Fruit fly (Drosophila melanogaster) Kc167 (cell line): ENCODE data around the gene CG13760.

Experiments used
- Myc ChIP-seq: fragments of >200 bp; optimal IDR thresholded peaks from 2 replicates; lab custom pipeline; 2017; ENCODE audit warnings: missing external identifiers
- psq ChIP-seq: fragments of >200 bp; optimal IDR thresholded peaks from 2 replicates; lab custom pipeline; 2017; ENCODE audit warnings: missing external identifiers
- ttk ChIP-seq: sonication (Bioruptor generic); optimal IDR thresholded peaks from 2 replicates; lab custom pipeline; 2017; ENCODE audit warnings: missing external identifiers

- TF ChIP-seq psq (lab: Kevin White, UChicago) (no peak), ttk (lab: Kevin White, UChicago) (no peak), Myc (lab: Kevin White, UChicago) (no peak)
These were observed 38.6 kb downstream of the CG13760 start for dm6 chrX:2546664-2547487.
